Fruit fly (Drosophila melanogaster): ENCODE measurements around the gene mkg-p.

mkg-p gene

DNA sequence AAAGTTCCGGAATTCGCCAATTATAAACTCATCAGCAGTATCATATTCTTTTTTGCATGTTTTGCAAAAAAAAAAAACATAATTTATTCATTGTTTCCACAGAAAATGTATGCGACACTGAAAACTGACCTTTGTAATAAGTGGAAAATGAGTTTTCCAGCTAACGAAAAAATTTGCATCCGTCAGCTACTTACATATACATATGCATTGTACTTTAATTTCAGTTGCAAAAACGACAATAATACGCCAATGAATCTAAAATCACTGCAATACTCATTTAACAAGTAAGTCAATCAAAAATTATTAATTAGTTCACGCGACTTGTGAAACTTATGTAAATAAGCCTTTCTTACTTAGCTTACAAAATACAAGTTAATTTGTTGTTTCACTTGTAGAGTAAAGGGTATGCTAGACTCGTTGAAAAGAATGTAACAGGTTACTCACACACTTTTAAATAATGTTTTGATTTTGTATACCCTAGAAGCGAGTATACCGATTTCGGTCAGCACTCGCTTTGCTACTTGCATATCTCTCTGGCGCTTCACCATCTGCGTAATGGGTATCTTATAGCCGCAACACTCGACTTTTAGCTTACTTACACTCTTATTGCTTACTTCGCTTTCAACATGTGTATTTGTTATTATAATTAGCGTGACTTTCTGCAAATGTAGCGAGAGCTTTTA, 6.2 kb downstream of the mkg-p start (continued):
- TF ChIP-seq vnd (GFP tag; IDR thresholded peaks at IDR 0.05; ENCODE audit: partially characterized antibody), result no peak
- TF ChIP-seq Sry-δ (GFP tag; optimal IDR thresholded peaks at IDR 0.05), result no peak
- TF ChIP-seq CG12391 (tag; optimal IDR thresholded peaks at IDR 0.05), result peak; percentile 16

DNA sequence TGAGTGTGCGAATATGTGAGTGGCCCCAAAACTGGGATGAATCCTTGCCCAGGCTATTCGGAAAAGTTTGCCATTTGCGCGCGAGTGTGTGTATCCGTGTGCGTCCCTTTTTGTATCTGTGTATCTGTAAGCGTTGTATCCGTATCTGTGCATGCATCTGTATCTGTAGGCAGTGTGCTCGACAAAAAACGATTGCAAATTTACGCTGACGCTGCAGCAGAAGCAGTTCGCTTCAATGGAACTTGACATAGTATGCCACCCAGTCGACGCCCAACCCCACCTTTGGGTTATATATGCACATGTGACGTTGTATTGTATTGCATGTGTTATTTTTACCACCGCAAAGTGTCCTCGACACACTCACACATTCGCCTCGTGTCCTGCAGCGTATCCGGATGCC, 8.9 kb downstream of the mkg-p start:
- TF ChIP-seq nerfin-1 (tag; optimal IDR thresholded peaks at IDR 0.05) (peak; percentile 40), Ets97D (GFP tag; optimal IDR thresholded peaks at IDR 0.05) (no peak), twi (tag; optimal IDR thresholded peaks at IDR 0.05) (peak; percentile 36), cg (GFP tag; optimal IDR thresholded peaks at IDR 0.05) (peak; percentile 65)

DNA sequence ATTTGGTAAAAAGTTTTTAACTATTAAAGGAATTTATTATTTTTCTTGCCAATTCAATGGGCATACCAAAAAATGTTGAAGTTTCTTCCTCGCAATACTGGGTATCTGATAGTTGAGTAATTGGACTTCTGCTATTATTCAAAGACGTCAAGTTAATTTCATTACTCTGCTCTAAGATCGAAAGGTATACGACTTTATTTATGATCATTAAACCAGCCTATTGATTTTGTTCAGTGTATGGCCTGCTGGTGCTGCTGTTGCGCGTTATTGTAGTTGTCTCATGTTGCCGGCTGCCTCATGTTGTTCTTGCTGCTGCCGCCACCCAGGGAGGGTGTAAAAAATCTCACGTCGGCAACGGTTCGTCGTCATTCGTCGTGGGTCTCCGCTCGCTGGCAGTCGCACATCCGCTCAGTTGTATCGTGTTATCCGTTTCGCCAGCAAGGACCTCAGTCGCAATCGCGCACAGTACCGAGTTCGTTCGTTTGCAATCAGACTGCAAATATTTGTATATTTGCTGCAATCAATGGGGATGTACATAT, 9.4 kb downstream of the mkg-p start, which contains the start of gene CG7120:
TSS of gene CG7120 (plus strand) at position 371 of the 539 bp plus-strand sequence.
- no peak for TF ChIP-seq gsb-n (tag; optimal IDR thresholded peaks at IDR 0.05)
- no peak for TF ChIP-seq CG9797 (GFP tag; optimal IDR thresholded peaks at IDR 0.05)
- TF ChIP-seq CG12071 (GFP tag; optimal IDR thresholded peaks at IDR 0.05), result no peak
- peak; percentile 52 for TF ChIP-seq D19A (tag; optimal IDR thresholded peaks at IDR 0.05)
- TF ChIP-seq eve (GFP tag; optimal IDR thresholded peaks at IDR 0.05), result no peak
- peak; percentile 54 for TF ChIP-seq ewg (GFP tag; optimal IDR thresholded peaks at IDR 0.05)
- TF ChIP-seq wor (GFP tag; IDR thresholded peaks at IDR 0.05), result no peak
- peak; percentile 57 for TF ChIP-seq dmrt99B (tag; optimal IDR thresholded peaks at IDR 0.05)
- TF ChIP-seq cad (GFP tag; optimal IDR thresholded peaks at IDR 0.05), result no peak
- peak in 1 of 2 experiments; percentile 47 for TF ChIP-seq Eip74EF (GFP tag; optimal IDR thresholded peaks at IDR 0.05)
- peak; percentile 13 for TF ChIP-seq fd3F (GFP tag; optimal IDR thresholded peaks at IDR 0.05)
- TF ChIP-seq bbx (GFP tag; IDR thresholded peaks at IDR 0.05; ENCODE audit: partially characterized antibody), result no peak
- no peak for TF ChIP-seq Fer1 (GFP tag; optimal IDR thresholded peaks at IDR 0.05)
- TF ChIP-seq sna (GFP tag; IDR thresholded peaks at IDR 0.05; ENCODE audit: partially characterized antibody), result no peak
- TF ChIP-seq Hr3 (GFP tag; optimal IDR thresholded peaks at IDR 0.05), result peak; percentile 7
- no peak for TF ChIP-seq gce (GFP tag; IDR thresholded peaks at IDR 0.05)
- no peak for TF ChIP-seq CG17186 (GFP tag; optimal IDR thresholded peaks at IDR 0.05)
- peak; percentile 54 for TF ChIP-seq CG13424 (tag; optimal IDR thresholded peaks at IDR 0.05)
- TF ChIP-seq D19B (GFP tag; optimal IDR thresholded peaks at IDR 0.05), result peak; percentile 3
- TF ChIP-seq Bdp1 (GFP tag; optimal IDR thresholded peaks at IDR 0.05), result no peak
- no peak for TF ChIP-seq BEAF-32 (GFP tag; optimal IDR thresholded peaks at IDR 0.05)
- TF ChIP-seq Mad (GFP tag; optimal IDR thresholded peaks at IDR 0.05), result no peak
- no peak for TF ChIP-seq Hr78 (GFP tag; optimal IDR thresholded peaks at IDR 0.05)
- peak; percentile 5 for TF ChIP-seq CG2116 (GFP tag; optimal IDR thresholded peaks at IDR 0.05)
- TF ChIP-seq scrt (GFP tag; optimal IDR thresholded peaks at IDR 0.05), result peak; percentile 36
- peak; percentile 14 for TF ChIP-seq CG12942 (GFP tag; optimal IDR thresholded peaks at IDR 0.05)
- TF ChIP-seq NC2α (GFP tag; optimal IDR thresholded peaks at IDR 0.05), result peak; percentile 24
- TF ChIP-seq pzg (GFP tag; optimal IDR thresholded peaks at IDR 0.05), result no peak
- peak; percentile 26 for TF ChIP-seq maf-S (GFP tag; optimal IDR thresholded peaks at IDR 0.05)
- peak; percentile 51 for TF ChIP-seq CG16863 (GFP tag; optimal IDR thresholded peaks at IDR 0.05)
- TF ChIP-seq CG32532 (GFP tag; IDR thresholded peaks at IDR 0.05), result no peak
- no peak for TF ChIP-seq h (optimal IDR thresholded peaks at IDR 0.05)
- TF ChIP-seq B-H2 (GFP tag; optimal IDR thresholded peaks at IDR 0.05), result no peak
- TF ChIP-seq chn (GFP tag; optimal IDR thresholded peaks at IDR 0.05), result peak; percentile 53
- TF ChIP-seq CrebB (tag; optimal IDR thresholded peaks at IDR 0.05), result no peak
- no peak for TF ChIP-seq CG10321 (GFP tag; IDR thresholded peaks at IDR 0.05)
- peak; percentile 34 for TF ChIP-seq CG13775 (GFP tag; optimal IDR thresholded peaks at IDR 0.05)
- TF ChIP-seq CG3281 (GFP tag; optimal IDR thresholded peaks at IDR 0.05), result no peak
- peak; percentile 11 for TF ChIP-seq CG8944 (GFP tag; optimal IDR thresholded peaks at IDR 0.05)

Measured in whole organism, embryonic.